Fruit fly (Drosophila melanogaster): ENCODE results near the gene CG5225.

dm6 chr3R:17028393-17028792, at the start of gene CG5225:
- no peak for TF ChIP-seq CTCF (optimal IDR thresholded peaks at IDR 0.05)
- no peak for TF ChIP-seq CG8478 (optimal IDR thresholded peaks at IDR 0.05)

Data from S2 (cell line).